Worm (Caenorhabditis elegans) whole organism, L1 larva: ENCODE data around the gene ndua-7.

ENCODE experiments used
- alr-1 ChIP-seq: fragments of 200-800 bp; sonication (Bioruptor generic); optimal IDR thresholded peaks from 2 replicates; lab custom pipeline; 2018; ENCODE audit warnings: borderline replicate concordance, mild to moderate bottlenecking, missing genetic modification characterization, missing compliant biosample characterization
- ets-5 ChIP-seq: fragments of 200-800 bp; sonication (Bioruptor generic); IDR thresholded peaks from 2 replicates; pipeline ENCODE4 v1.3.6; 2022; ENCODE audit warnings: missing genetic modification characterization, missing compliant biosample characterization
- fkh-8 ChIP-seq: sonication (generic microtip); optimal IDR thresholded peaks from 2 replicates; lab custom pipeline; 2016; ENCODE audit warnings: mild to moderate bottlenecking, missing genetic modification characterization, missing compliant biosample characterization
- isw-1 ChIP-seq: fragments of 200-800 bp; sonication (Bioruptor generic); IDR thresholded peaks from 2 replicates; pipeline ENCODE4 v1.3.6; 2022; ENCODE audit warnings: missing genetic modification characterization, missing compliant biosample characterization
- lin-15B ChIP-seq: fragments of 150-350 bp; sonication (generic microtip); optimal IDR thresholded peaks from 3 replicates; lab custom pipeline; 2014; ENCODE audit warnings: missing biosample characterization, missing genetic modification characterization
- lir-3 ChIP-seq: sonication (generic microtip); optimal IDR thresholded peaks from 2 replicates; lab custom pipeline; 2016; ENCODE audit warnings: mild to moderate bottlenecking, missing genetic modification characterization, moderate library complexity, missing compliant biosample characterization; ENCODE audit not compliant: poor library complexity
- nhr-11 ChIP-seq: fragments of 150-350 bp; optimal IDR thresholded peaks from 2 replicates; lab custom pipeline; 2014; ENCODE audit warnings: missing biosample characterization, missing genetic modification characterization
- nhr-12 ChIP-seq: sonication (generic microtip); optimal IDR thresholded peaks from 2 replicates; lab custom pipeline; 2017; ENCODE audit warnings: missing biosample characterization, missing genetic modification characterization
- nhr-28 ChIP-seq: fragments of 150-350 bp; optimal IDR thresholded peaks from 2 replicates; lab custom pipeline; 2014; ENCODE audit warnings: missing biosample characterization, missing genetic modification characterization
- nhr-76 ChIP-seq: sonication (generic microtip); optimal IDR thresholded peaks from 2 replicates; lab custom pipeline; 2017; ENCODE audit warnings: missing biosample characterization, missing genetic modification characterization
- snpc-4 ChIP-seq: fragments of 150-350 bp; optimal IDR thresholded peaks from 2 replicates; lab custom pipeline; 2014; ENCODE audit warnings: missing biosample characterization, missing genetic modification characterization
- unc-62 ChIP-seq: fragments of 150-350 bp; optimal IDR thresholded peaks from 2 replicates; lab custom pipeline; 2014; ENCODE audit warnings: missing biosample characterization, missing genetic modification reagents, missing genetic modification characterization
- unc-86 ChIP-seq: sonication (generic microtip); optimal IDR thresholded peaks from 2 replicates; lab custom pipeline; 2016; ENCODE audit warnings: missing genetic modification characterization, missing compliant biosample characterization

DNA sequence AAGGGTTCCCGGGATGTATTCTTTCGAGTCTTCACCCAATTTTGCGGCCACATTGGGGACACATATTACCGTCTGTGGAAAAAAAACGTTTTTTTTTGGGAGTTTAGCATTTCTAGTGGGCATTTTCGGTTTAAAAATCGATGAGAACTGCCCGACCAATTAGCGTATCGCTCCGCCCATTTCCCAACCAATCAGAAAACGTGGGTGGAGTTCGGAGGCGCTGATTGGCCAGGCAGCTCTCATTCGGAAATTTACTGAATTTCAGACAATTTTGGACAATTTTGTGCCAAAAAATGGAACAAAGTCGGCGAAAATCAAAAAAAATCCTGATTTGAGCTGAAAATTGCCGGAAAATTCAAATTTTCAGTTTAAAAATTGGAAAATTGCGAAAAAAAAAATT lies 47.8 kb downstream of the ndua-7 start:
- TF ChIP-seq isw-1 (no peak), nhr-12 (tag; lab: Kevin White, UChicago) (no peak), fkh-8 (tag; lab: Kevin White, UChicago) (no peak), lir-3 (no peak), alr-1 (tag; lab: Kevin White, UChicago) (no peak), unc-86 (no peak), ets-5 (no peak), nhr-28 (tag; lab: Kevin White, UChicago) (no peak), nhr-11 (tag; lab: Kevin White, UChicago) (no peak), snpc-4 (tag; lab: Kevin White, UChicago) (no peak), unc-62 (no peak), lin-15B (tag; lab: Kevin White, UChicago) (no peak), nhr-76 (no peak)
